Worm (Caenorhabditis elegans) whole organism, L3 larva: ENCODE results near the gene C35D10.5.

Source experiments
- ama-1 ChIP-seq: fragments of 150-350 bp; optimal IDR thresholded peaks from 2 replicates; lab custom pipeline; 2018
- ceh-82 ChIP-seq: fragments of 150-350 bp; optimal IDR thresholded peaks from 2 replicates; lab custom pipeline; 2014; ENCODE audit warnings: missing biosample characterization, missing genetic modification characterization
- elt-3 ChIP-seq, 3 experiments: fragments of 150-350 bp in 1 of 3; sonication (generic microtip) in 2 of 3; optimal IDR thresholded peaks; 2 replicates in 2 of 3; 4 replicates in 1 of 3; lab custom pipeline; 2014 to 2017; ENCODE audit warnings: missing biosample characterization in 3 of 3, missing genetic modification characterization in 3 of 3
- jun-1 ChIP-seq: fragments of 150-350 bp; optimal IDR thresholded peaks from 2 replicates; lab custom pipeline; 2014; ENCODE audit warnings: missing biosample characterization, missing genetic modification reagents, missing genetic modification characterization
- nhr-11 ChIP-seq: fragments of 150-350 bp; optimal IDR thresholded peaks from 2 replicates; lab custom pipeline; 2014; ENCODE audit warnings: missing biosample characterization, missing genetic modification characterization
- nhr-237 ChIP-seq: fragments of 150-350 bp; optimal IDR thresholded peaks from 2 replicates; lab custom pipeline; 2014; ENCODE audit warnings: missing biosample characterization, missing genetic modification characterization
- skn-1 ChIP-seq: fragments of 150-350 bp; optimal IDR thresholded peaks from 2 replicates; lab custom pipeline; 2014; ENCODE audit warnings: missing biosample characterization, missing genetic modification characterization
- snpc-4 ChIP-seq: fragments of 150-350 bp; optimal IDR thresholded peaks from 2 replicates; lab custom pipeline; 2014; ENCODE audit warnings: missing biosample characterization, missing genetic modification characterization
- unc-62 ChIP-seq: fragments of 150-350 bp; sonication (generic microtip); optimal IDR thresholded peaks from 4 replicates; lab custom pipeline; 2014; ENCODE audit warnings: missing biosample characterization, missing genetic modification reagents, missing genetic modification characterization
- zag-1 ChIP-seq: fragments of 150-350 bp; optimal IDR thresholded peaks from 2 replicates; lab custom pipeline; 2014; ENCODE audit warnings: missing biosample characterization, missing genetic modification characterization
- ztf-4 ChIP-seq: fragments of 150-350 bp; optimal IDR thresholded peaks from 2 replicates; lab custom pipeline; 2014; ENCODE audit warnings: missing biosample characterization, missing genetic modification characterization

DNA sequence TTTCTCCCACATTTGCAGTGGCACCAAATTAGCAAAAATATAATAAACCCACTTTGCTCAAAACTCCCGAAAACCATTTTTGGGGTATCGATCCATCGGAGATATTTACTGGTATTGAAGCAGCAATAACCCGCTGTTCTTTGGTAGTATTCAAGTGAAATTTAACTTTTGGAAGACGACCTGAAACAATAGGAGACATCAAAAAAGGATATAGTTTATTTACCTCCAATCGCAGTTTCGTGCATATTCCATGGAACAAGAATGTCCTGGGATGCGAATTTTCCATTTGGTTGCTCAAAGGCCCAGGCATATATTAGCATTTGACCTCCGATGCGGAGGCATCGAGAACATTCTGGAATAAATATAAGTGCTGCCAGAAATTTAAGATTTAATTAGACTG lies 11.2 kb downstream of the C35D10.5 start:
- TF ChIP-seq skn-1 (no peak), ceh-82 (tag; lab: Kevin White, UChicago) (no peak), snpc-4 (tag; lab: Kevin White, UChicago) (no peak), nhr-237 (tag; lab: Kevin White, UChicago) (no peak), unc-62 (GFP tag; lab: Kevin White, UChicago) (no peak), ama-1 (lab: Kevin White, UChicago) (no peak), ztf-4 (tag; lab: Kevin White, UChicago) (no peak), nhr-11 (tag; lab: Kevin White, UChicago) (no peak), zag-1 (tag; lab: Kevin White, UChicago) (no peak), jun-1 (tag; lab: Kevin White, UChicago) (no peak), elt-3 (tag; optimal IDR thresholded peaks at IDR 0.05; lab: Kevin White, UChicago) (no peak)
